Fruit fly (Drosophila melanogaster): Measurements from ENCODE around the gene Bdp1.

DNA sequence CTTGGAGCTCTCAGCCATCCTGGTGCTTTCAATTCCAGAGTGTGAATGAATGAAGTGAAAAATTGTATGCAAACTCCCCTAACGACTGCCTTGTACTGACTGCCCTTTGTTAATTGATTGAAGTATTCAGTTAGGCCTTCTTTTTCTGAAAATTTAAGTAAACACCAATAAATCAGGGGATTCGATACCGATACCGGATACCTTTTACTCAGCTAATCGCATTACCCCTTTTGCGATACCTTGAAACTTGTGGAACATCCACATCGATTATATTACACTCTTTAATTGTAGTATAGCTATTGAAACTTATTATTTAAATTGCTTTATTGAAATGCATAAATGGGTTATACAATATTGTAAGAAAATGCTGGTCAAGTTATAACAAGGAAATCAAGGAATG is 22.4 kb upstream of the Bdp1 start, which contains the start of gene CG16957:
- TF ChIP-seq CG12605 (GFP tag; IDR thresholded peaks at IDR 0.05) (no peak), D1 (tag; optimal IDR thresholded peaks at IDR 0.05) (no peak), CG8301 (tag; optimal IDR thresholded peaks at IDR 0.05) (no peak), Snoo (tag; optimal IDR thresholded peaks at IDR 0.05) (no peak), EcR (GFP tag; optimal IDR thresholded peaks at IDR 0.05) (no peak), Pif1B (GFP tag; optimal IDR thresholded peaks at IDR 0.05) (no peak), CG9948 (tag; optimal IDR thresholded peaks at IDR 0.05) (no peak), CG8159 (tag; optimal IDR thresholded peaks at IDR 0.05) (no peak), CG4496 (GFP tag; IDR thresholded peaks at IDR 0.05) (no peak), Ets98B (GFP tag; IDR thresholded peaks at IDR 0.05) (no peak), fd96Ca (GFP tag; IDR thresholded peaks at IDR 0.05) (no peak), rn (GFP tag; IDR thresholded peaks at IDR 0.05) (no peak), gl (tag; optimal IDR thresholded peaks at IDR 0.05) (no peak)

All from whole organism, pupa.